Worm (Caenorhabditis elegans) whole organism, young adult: ENCODE data around the gene C26E6.12.
A peak's percentile ranks its signal among the peaks of the same experiment; 100 is the strongest.

ENCODE experiments used
- F22D6.2 ChIP-seq: sonication (generic microtip); optimal IDR thresholded peaks from 2 replicates; lab custom pipeline; 2016; ENCODE audit warnings: mild to moderate bottlenecking, missing genetic modification characterization, missing compliant biosample characterization
- F49E8.2 ChIP-seq: sonication (generic microtip); optimal IDR thresholded peaks from 3 replicates; lab custom pipeline; 2017; ENCODE audit warnings: missing genetic modification characterization, mild to moderate bottlenecking, missing compliant biosample characterization, antibody characterized with exemption, moderate library complexity; ENCODE audit not compliant: insufficient read depth
- Y67H2A.10 ChIP-seq: fragments of 200-800 bp; sonication (Bioruptor generic); conservative IDR thresholded peaks from 2 replicates; pipeline ENCODE4 v1.3.6; 2022; ENCODE audit warnings: missing genetic modification reagents, missing genetic modification characterization, missing compliant biosample characterization
- ZK185.1 ChIP-seq: sonication (generic microtip); optimal IDR thresholded peaks from 2 replicates; lab custom pipeline; 2016; ENCODE audit warnings: mild to moderate bottlenecking, missing genetic modification characterization, missing compliant biosample characterization; ENCODE audit not compliant: poor library complexity, severe bottlenecking
- aptf-2 ChIP-seq: fragments of 200-800 bp; sonication (Bioruptor generic); conservative IDR thresholded peaks from 2 replicates; pipeline ENCODE4 v1.3.6; 2022; ENCODE audit warnings: missing genetic modification reagents, missing genetic modification characterization, missing compliant biosample characterization
- attf-5 ChIP-seq: fragments of 200-800 bp; sonication (Bioruptor generic); optimal IDR thresholded peaks from 2 replicates; lab custom pipeline; 2018; ENCODE audit warnings: mild to moderate bottlenecking, missing genetic modification characterization, missing compliant biosample characterization
- ceh-91 ChIP-seq: fragments of 200-800 bp; sonication (Bioruptor generic); IDR thresholded peaks from 2 replicates; pipeline ENCODE4 v1.3.6; 2022; ENCODE audit warnings: missing genetic modification reagents, missing genetic modification characterization, missing compliant biosample characterization
- egl-44 ChIP-seq: fragments of 200-800 bp; sonication (Bioruptor generic); IDR thresholded peaks from 2 replicates; pipeline ENCODE4 v1.3.6; 2022; ENCODE audit warnings: missing genetic modification reagents, missing genetic modification characterization, missing compliant biosample characterization
- hsf-1 ChIP-seq: fragments of 200-800 bp; sonication (Bioruptor generic); IDR thresholded peaks from 2 replicates; pipeline ENCODE4 v1.3.6; 2022; ENCODE audit warnings: missing genetic modification reagents, missing genetic modification characterization, missing compliant biosample characterization
- lin-40 ChIP-seq: sonication (generic microtip); optimal IDR thresholded peaks from 2 replicates; lab custom pipeline; 2016; ENCODE audit warnings: missing genetic modification characterization, mild to moderate bottlenecking, missing compliant biosample characterization, missing genotype, missing genetic modification reagents
- lsl-1 ChIP-seq: fragments of 200-800 bp; sonication (Bioruptor generic); optimal IDR thresholded peaks from 2 replicates; lab custom pipeline; 2018; ENCODE audit warnings: mild to moderate bottlenecking, missing genetic modification characterization, moderate library complexity, missing compliant biosample characterization
- nhr-80 ChIP-seq: sonication (generic microtip); optimal IDR thresholded peaks from 2 replicates; lab custom pipeline; 2016; ENCODE audit warnings: missing genetic modification characterization, missing compliant biosample characterization
- rcor-1 ChIP-seq: fragments of 200-800 bp; sonication (Bioruptor generic); IDR thresholded peaks from 2 replicates; pipeline ENCODE4 v1.3.6; 2022; ENCODE audit warnings: missing genetic modification reagents, missing genetic modification characterization, missing compliant biosample characterization
- tbx-9 ChIP-seq: sonication (generic microtip); optimal IDR thresholded peaks from 2 replicates; lab custom pipeline; 2016; ENCODE audit warnings: borderline replicate concordance, missing genetic modification characterization, inconsistent platforms, missing compliant biosample characterization
- zfh-2 ChIP-seq: fragments of 200-800 bp; sonication (Bioruptor generic); conservative IDR thresholded peaks from 2 replicates; pipeline ENCODE4 v1.3.6; 2022; ENCODE audit warnings: missing genetic modification reagents, missing genetic modification characterization, missing compliant biosample characterization
- ztf-25 ChIP-seq: fragments of 200-800 bp; sonication (Bioruptor generic); IDR thresholded peaks from 2 replicates; pipeline ENCODE4 v1.3.6; 2022; ENCODE audit warnings: missing genetic modification reagents, missing genetic modification characterization, missing compliant biosample characterization

C26E6.12 gene

ce11 chrIII:4887291-4887690, 44.8 kb downstream of the C26E6.12 start, which contains the start of gene clec-6:
clec-6 (minus strand) TSS chrIII:4887444.
- TF ChIP-seq rcor-1 (no peak), nhr-80 (tag; lab: Kevin White, UChicago) (peak; percentile 41), zfh-2 (no peak)

- TF ChIP-seq attf-5: no peak
- TF ChIP-seq lsl-1 (GFP tag; lab: Kevin White, UChicago): no peak
- no peak for TF ChIP-seq ceh-91 (GFP tag; lab: Robert Waterston, UW)
- TF ChIP-seq ZK185.1 (tag; lab: Kevin White, UChicago): no peak
- no peak for TF ChIP-seq F22D6.2 (tag; lab: Kevin White, UChicago)
- TF ChIP-seq egl-44 (GFP tag; lab: Robert Waterston, UW): no peak
- TF ChIP-seq lin-40 (tag; lab: Kevin White, UChicago): no peak
- TF ChIP-seq aptf-2 (GFP tag; lab: Robert Waterston, UW): no peak
- TF ChIP-seq hsf-1: no peak
- TF ChIP-seq Y67H2A.10: no peak
- TF ChIP-seq F49E8.2 (tag; lab: Kevin White, UChicago): no peak
Observed at ce11 chrIII:4883429-4883828, 48.6 kb downstream of the C26E6.12 start, which contains the start of gene clec-5. clec-5 (minus strand) TSS chrIII:4883606.

ce11 chrIII:4881955-4882354, 50.1 kb downstream of the C26E6.12 start:
- peak; percentile 32 for TF ChIP-seq nhr-80 (tag; lab: Kevin White, UChicago)
- TF ChIP-seq ztf-25 (GFP tag; lab: Robert Waterston, UW): no peak
- no peak for TF ChIP-seq tbx-9 (tag; lab: Kevin White, UChicago)
